Fruit fly (Drosophila melanogaster) Kc167 (cell line): ENCODE measurements around the gene OdsH.

Experiments used
- Myc ChIP-seq: fragments of >200 bp; optimal IDR thresholded peaks from 2 replicates; lab custom pipeline; 2017; ENCODE audit warnings: missing external identifiers
- Sin3A ChIP-seq: fragments of >200 bp; optimal IDR thresholded peaks from 2 replicates; lab custom pipeline; 2018; ENCODE audit warnings: missing external identifiers
- h ChIP-seq: fragments of >200 bp; optimal IDR thresholded peaks from 3 replicates; lab custom pipeline; 2018; ENCODE audit warnings: missing external identifiers
- psq ChIP-seq: fragments of >200 bp; optimal IDR thresholded peaks from 2 replicates; lab custom pipeline; 2017; ENCODE audit warnings: missing external identifiers

dm6 chrX:17782058-17782457 lies 8.8 kb upstream of the OdsH start:
- TF ChIP-seq Sin3A (no peak), psq (no peak), Myc (lab: Kevin White, UChicago) (no peak), h (lab: Kevin White, UChicago) (no peak)
